Worm (Caenorhabditis elegans): ENCODE data around the gene srh-98.

DNA sequence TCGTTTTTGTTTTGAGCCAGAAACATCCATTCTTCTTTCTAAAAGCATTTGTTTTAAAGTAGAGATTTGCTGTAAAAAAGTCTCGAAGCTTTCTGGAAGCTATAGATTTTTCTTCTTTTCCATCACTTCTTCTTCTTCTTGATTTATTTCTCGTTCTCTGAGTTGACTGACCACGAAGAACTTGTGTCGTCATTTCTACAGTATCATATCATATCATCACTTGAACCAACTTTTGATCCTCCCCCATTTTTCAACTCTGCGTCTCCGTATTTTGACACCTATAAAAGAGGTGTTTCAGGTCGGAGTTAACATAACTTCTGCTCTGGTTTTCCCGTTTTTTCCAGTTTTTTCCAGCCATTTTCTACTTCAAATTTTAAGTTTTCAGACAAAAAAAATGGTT is 21.0 kb downstream of the srh-98 start, which contains the start of gene F11A5.9:
- no peak for TF ChIP-seq mdl-1 (tag; optimal IDR thresholded peaks at IDR 0.05)
- TF ChIP-seq unc-39 (tag; optimal IDR thresholded peaks at IDR 0.05), result no peak
- TF ChIP-seq nhr-11 (tag; optimal IDR thresholded peaks at IDR 0.05), result no peak
- no peak for TF ChIP-seq aly-2 (tag; optimal IDR thresholded peaks at IDR 0.05)
- TF ChIP-seq nhr-77 (tag; optimal IDR thresholded peaks at IDR 0.05), result no peak
- TF ChIP-seq egl-27 (tag; optimal IDR thresholded peaks at IDR 0.05), result no peak
- TF ChIP-seq ama-1 (optimal IDR thresholded peaks at IDR 0.05), result no peak
- TF ChIP-seq nhr-6 (tag; optimal IDR thresholded peaks at IDR 0.05), result no peak
